Worm (Caenorhabditis elegans): Measurements from ENCODE around the gene acox-1.6.

ce11 chrX:15814548-15814947 is 23.8 kb downstream of the acox-1.6 start:
- TF ChIP-seq ceh-9 (tag; optimal IDR thresholded peaks at IDR 0.05) = no peak
- no peak for TF ChIP-seq ceh-30 (tag; optimal IDR thresholded peaks at IDR 0.05)
- TF ChIP-seq npax-4 (tag; optimal IDR thresholded peaks at IDR 0.05) = no peak
- no peak for TF ChIP-seq elt-2 (tag; optimal IDR thresholded peaks at IDR 0.05)
- TF ChIP-seq ama-1 (optimal IDR thresholded peaks at IDR 0.05) = no peak
- no peak for TF ChIP-seq pag-3 (tag; optimal IDR thresholded peaks at IDR 0.05; ENCODE audit: borderline replicate concordance)
- TF ChIP-seq pqm-1 (tag; optimal IDR thresholded peaks at IDR 0.05) = no peak
- no peak for TF ChIP-seq pat-9 (tag; optimal IDR thresholded peaks at IDR 0.05)
- TF ChIP-seq unc-55 (GFP tag; optimal IDR thresholded peaks at IDR 0.05) = no peak
- TF ChIP-seq ceh-18 (tag; optimal IDR thresholded peaks at IDR 0.05) = no peak

Data from whole organism, late embryonic.